Fruit fly (Drosophila melanogaster) Kc167 (cell line): ENCODE data around the gene RpS7.

Source experiments
- Myc ChIP-seq: fragments of >200 bp; optimal IDR thresholded peaks from 2 replicates; lab custom pipeline; 2017; ENCODE audit warnings: missing external identifiers
- Sin3A ChIP-seq: fragments of >200 bp; optimal IDR thresholded peaks from 2 replicates; lab custom pipeline; 2018; ENCODE audit warnings: missing external identifiers
- h ChIP-seq: fragments of >200 bp; optimal IDR thresholded peaks from 3 replicates; lab custom pipeline; 2018; ENCODE audit warnings: missing external identifiers
- insv ChIP-seq: fragments of >200 bp; optimal IDR thresholded peaks from 3 replicates; lab custom pipeline; 2018; ENCODE audit warnings: missing external identifiers
- psq ChIP-seq: fragments of >200 bp; optimal IDR thresholded peaks from 2 replicates; lab custom pipeline; 2017; ENCODE audit warnings: missing external identifiers
- ttk ChIP-seq: sonication (Bioruptor generic); optimal IDR thresholded peaks from 2 replicates; lab custom pipeline; 2017; ENCODE audit warnings: missing external identifiers

Gene RpS7

DNA sequence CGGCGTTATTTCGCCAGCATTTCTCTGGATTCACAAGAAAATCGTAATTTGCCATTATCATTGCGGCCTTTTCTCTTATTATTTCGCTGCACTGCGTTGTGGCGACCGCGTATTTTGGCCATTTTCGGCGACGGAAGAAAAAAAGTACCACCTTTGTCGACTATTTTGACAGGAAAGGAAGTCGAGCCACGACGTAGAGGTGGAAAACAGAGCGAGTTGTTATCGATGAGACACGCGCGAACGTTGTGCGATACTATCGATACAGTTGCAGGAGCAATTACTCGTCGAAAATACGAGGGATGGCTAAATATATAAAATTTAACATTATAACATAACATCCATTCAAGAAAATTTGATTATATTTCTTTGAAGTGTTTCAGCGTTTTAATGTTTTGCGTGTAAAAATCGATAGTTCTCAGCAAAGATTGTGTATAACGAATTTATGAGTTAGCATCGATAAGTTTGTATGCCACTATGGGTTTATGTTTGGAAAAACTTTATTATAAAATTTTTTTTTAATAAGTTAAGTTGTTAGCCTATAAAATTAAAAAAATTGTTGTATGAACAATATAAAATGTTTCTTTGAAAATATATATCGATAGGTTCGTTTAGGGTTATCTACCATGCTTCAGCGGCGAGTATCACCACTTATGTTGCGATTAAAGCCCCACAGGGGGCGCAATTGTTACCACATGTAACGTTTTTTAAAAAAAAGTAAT lies at the start of gene RpS7:
Gene RpS7, minus strand, starts transcription at position 255 of the 719 bp plus-strand sequence.
- TF ChIP-seq ttk (no peak), Sin3A (lab: Kevin White, UChicago) (no peak), h (lab: Kevin White, UChicago) (no peak), Myc (no peak), insv (lab: Kevin White, UChicago) (no peak), psq (lab: Kevin White, UChicago) (no peak)

DNA sequence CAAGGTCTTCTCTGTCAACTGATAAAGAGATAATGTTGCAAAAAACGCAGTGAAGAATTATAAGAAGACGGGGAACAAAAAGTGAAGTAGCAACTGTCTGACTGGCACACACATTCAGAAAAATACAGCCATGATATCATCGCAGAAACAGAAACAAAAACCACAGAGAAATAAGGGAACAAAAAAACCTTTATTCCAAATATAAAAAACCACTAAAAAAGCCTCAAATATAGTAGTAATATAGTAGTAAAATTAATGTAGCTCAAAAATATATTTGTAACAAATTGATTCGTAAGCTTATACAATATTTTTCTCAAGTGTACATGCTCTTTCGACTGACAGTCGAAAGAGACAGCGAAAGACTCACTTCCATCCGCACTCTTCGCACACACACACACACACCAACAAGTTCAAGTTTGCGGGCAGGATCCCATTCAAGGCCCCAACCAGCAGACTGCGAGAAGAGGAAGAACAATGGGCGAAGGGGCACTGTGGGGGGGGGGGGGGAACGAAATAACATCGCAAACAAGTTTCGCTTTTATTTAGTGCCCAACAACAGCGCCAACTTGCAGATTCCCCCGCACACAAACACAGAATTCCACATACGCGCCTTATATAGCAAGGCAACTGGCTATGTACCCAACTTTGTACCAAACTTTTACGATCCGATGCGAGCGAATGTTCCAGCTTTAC lies 49.6 kb upstream of the RpS7 start:
- TF ChIP-seq psq (lab: Kevin White, UChicago) (no peak), ttk (no peak), h (lab: Kevin White, UChicago) (no peak), insv (lab: Kevin White, UChicago) (no peak), Sin3A (lab: Kevin White, UChicago) (no peak), Myc (no peak)

DNA sequence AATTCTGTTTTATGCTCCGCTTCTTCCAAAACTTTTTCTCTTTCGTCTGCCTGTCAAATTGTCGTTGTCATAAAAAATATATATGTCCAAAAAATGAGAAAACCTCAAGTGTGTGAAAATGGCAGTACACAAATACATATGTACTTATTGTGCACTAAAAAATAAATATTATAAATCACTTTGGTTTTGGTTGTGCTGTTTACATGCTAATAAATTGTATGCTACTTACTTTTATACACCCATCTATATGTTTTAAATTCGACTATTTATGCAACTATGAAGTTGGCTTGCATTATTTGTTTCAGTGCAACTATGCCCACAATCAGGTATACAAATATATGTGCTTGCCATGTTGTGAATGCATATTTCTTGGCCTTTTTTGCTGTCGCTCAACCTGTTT lies 48.8 kb upstream of the RpS7 start:
- TF ChIP-seq psq (lab: Kevin White, UChicago) = no peak
- TF ChIP-seq h (lab: Kevin White, UChicago) = no peak
- TF ChIP-seq insv (lab: Kevin White, UChicago) = no peak
- TF ChIP-seq Myc = no peak
- no peak for TF ChIP-seq ttk
- TF ChIP-seq Sin3A (lab: Kevin White, UChicago) = no peak

DNA sequence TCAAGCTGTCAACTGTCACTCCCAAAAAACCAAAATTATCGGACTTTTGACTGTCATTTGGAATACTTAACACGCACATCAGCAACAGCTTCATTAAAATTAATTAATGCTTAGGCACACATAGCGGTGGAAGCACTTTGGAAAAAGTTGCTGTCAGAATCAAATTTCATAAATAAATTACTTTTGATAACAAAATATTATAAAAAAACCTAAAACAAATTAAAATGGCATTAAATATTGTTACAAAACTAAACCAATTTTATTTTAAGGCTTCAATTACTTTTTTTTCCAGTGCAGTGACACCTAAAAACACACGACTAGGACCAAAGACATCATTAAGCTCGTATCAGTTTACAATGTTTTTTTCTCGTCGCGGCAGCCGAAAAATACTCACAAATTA lies 47.4 kb upstream of the RpS7 start:
- TF ChIP-seq psq (lab: Kevin White, UChicago) (no peak), Sin3A (lab: Kevin White, UChicago) (no peak), Myc (no peak), insv (lab: Kevin White, UChicago) (no peak), ttk (no peak), h (lab: Kevin White, UChicago) (no peak)

DNA sequence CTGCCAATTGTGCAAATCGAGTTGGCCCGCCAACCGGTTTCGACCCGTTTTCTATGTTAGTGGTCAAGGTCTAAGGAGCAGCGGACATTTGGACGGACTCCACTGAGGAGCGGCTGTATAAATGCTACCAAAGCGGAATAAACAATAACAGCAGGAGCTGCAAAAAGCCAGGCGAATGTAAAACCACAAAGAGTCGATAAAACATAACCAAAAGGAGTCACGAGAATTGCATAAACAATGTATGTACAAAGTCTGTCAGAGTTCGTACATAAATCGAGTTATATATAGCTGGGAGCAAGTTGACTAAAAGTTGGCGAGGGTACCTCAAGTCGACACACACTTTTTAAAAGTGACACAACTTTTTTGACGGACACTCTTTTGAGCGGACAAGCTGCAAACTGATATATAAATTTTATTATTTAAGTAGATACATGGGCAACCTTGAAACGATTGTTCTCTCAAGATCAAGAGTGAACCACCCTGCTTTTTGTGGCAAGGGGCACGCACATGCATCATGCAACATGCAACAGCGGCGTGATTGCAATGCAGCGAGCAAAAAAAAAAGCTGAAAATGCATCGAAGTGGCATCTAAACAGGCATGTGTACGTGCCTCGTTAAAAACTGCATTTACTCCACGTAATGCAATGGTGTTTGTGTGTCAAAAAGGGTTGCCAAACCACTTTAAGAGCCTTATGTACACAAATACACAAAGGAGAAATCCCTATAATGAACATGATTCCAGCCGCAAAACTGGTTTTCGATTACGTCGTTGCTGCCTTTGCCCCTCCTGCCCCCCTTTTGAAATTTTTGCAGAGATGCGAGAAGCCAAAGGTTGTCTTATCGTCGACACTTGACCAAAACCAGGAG lies 46.7 kb upstream of the RpS7 start:
- TF ChIP-seq Myc = no peak
- no peak for TF ChIP-seq Sin3A (lab: Kevin White, UChicago)
- no peak for TF ChIP-seq h (lab: Kevin White, UChicago)
- no peak for TF ChIP-seq ttk
- TF ChIP-seq psq (lab: Kevin White, UChicago) = no peak
- no peak for TF ChIP-seq insv (lab: Kevin White, UChicago)

DNA sequence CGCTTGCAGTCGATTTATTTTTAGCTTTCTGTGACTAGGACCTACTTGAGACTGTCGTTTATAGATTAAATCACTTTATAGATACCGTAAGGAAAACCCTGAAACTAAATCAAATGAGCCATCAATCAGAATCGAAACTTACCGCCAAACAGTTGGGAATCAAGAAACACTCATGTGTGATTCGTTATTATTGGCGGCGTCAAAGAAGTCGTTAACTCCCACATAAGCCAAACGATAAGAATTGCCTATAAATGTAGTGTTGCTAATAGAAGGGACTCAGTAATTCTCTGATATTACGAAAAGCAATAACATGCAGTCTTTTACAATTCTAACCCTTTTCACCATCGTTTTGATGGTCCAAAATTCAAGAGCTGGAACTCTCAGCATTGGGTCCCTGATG lies 44.1 kb upstream of the RpS7 start, which contains the start of gene CG18404:
Gene CG18404, plus strand, starts transcription at position 301 of the 400 bp plus-strand sequence.
- TF ChIP-seq ttk (no peak), h (lab: Kevin White, UChicago) (no peak), psq (lab: Kevin White, UChicago) (no peak), Sin3A (lab: Kevin White, UChicago) (no peak), Myc (no peak), insv (lab: Kevin White, UChicago) (no peak)

DNA sequence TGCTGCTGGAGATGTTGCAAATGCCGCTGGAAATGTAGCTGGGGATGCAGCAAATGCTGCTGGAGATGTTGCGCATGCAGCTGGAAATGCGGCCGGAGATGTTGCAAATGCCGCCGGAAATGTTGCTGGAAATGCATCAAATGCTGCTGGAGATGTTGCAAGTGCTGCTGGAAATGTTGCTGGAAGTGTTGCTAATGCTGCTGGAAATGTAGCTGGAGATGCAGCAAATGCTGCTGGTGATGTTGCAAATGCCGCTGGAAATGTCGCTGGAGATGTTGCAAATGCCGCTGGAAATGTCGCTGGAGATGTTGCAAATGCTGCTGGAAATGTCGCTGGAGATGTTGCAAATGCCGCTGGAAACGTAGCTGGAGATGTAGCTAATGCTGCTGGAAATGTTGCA lies 43.5 kb upstream of the RpS7 start:
- no peak for TF ChIP-seq insv (lab: Kevin White, UChicago)
- TF ChIP-seq psq (lab: Kevin White, UChicago) = no peak
- no peak for TF ChIP-seq ttk
- no peak for TF ChIP-seq Sin3A (lab: Kevin White, UChicago)
- no peak for TF ChIP-seq Myc
- TF ChIP-seq h (lab: Kevin White, UChicago) = no peak

DNA sequence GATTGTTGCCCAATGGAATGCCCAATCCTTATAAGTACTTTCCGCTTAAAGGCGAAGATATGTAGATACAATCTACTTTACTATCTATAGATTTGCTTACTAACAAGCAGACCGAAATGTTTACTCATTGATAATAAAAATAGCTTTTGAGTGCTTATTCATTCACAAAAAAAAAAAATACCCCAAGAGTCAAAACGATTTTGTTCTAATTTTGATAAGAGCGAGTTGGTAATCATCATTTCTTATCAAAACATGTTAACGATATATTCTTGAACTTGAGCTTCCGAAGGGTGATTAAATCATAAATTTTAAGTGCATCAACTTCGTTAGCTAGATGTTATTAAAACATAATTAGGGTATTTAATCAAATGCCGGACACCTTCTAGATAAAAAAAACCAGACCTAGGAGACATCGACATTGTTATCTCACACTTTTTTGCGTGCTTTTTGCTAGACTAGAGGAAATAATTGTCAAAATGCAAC lies 41.7 kb upstream of the RpS7 start, which contains the start of gene CG9682:
Gene CG9682, plus strand, starts transcription at position 433 of the 483 bp plus-strand sequence.
- TF ChIP-seq h (lab: Kevin White, UChicago) (no peak), Myc (no peak), psq (lab: Kevin White, UChicago) (no peak), insv (lab: Kevin White, UChicago) (no peak), Sin3A (lab: Kevin White, UChicago) (no peak), ttk (no peak)

DNA sequence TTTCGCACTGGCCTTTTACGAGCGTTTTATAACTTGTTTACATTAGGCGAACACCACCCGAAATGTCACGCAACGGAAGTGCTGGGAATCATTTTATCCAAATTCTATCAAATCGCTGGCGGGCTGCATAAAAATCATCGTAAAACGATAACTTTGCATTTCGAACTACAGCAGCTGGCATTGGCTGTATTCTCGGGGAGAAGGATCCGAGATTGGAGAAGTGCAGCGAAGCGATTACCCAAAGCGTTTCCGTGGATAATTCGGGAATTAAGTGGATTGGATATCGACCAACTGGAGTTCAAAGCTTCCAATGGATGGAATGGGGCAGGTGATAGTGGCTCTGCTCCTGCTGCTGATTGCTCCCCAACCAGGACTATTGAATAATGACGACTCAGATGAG lies 40.5 kb upstream of the RpS7 start, which contains the start of gene CG34299:
Gene CG34299, plus strand, starts transcription at position 301 of the 400 bp plus-strand sequence.
- TF ChIP-seq Sin3A (lab: Kevin White, UChicago) = no peak
- TF ChIP-seq insv (lab: Kevin White, UChicago) = no peak
- TF ChIP-seq h (lab: Kevin White, UChicago) = no peak
- TF ChIP-seq psq (lab: Kevin White, UChicago) = no peak
- no peak for TF ChIP-seq ttk
- no peak for TF ChIP-seq Myc

DNA sequence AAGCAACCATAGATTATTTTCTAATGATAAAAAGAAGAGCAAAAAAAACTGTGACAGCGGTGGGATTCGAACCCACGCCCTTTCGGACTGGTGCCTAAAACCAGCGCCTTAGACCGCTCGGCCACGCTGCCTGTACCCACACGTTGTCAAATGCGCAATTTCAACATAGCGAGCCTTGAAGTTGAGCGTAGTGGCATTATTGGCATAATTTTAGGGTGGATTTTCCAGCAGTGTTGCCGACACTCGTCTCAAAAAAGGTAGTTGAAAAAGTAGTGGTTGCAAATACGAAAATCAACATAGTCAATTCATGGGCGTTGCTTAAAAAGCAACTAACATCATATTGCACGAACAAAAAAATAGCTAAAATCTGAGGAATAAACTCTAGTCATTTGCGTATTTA lies 39.7 kb upstream of the RpS7 start:
- no peak for TF ChIP-seq insv (lab: Kevin White, UChicago)
- TF ChIP-seq ttk = no peak
- TF ChIP-seq Myc = no peak
- no peak for TF ChIP-seq Sin3A (lab: Kevin White, UChicago)
- TF ChIP-seq h (lab: Kevin White, UChicago) = no peak
- no peak for TF ChIP-seq psq (lab: Kevin White, UChicago)

DNA sequence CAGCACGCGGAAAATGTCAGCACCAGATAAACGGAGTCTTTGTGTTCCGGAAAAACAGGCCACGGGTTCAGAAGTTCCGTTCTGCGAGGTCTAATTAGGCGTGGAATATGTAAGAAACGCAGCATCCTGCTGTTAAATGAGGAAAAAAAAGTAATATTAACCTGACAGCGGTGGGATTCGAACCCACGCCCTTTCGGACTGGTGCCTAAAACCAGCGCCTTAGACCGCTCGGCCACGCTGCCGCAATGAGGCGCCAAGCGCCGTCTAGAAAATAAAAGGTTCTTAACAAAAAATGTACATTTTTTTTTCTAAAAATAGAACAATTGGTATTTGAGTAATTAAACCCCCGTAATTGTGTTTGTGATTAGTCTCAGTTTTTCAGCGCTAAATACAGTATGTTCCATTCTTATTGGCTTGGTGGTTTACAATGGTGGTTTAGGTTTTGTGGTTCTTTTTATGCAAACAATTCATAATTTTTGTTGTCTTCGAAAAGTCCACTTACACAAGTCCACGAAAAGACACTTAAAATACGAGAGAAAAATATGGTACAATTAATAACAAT lies 39.1 kb upstream of the RpS7 start:
- TF ChIP-seq psq (lab: Kevin White, UChicago) (no peak), ttk (no peak), Sin3A (lab: Kevin White, UChicago) (no peak), insv (lab: Kevin White, UChicago) (no peak), h (lab: Kevin White, UChicago) (no peak), Myc (no peak)
